Worm (Caenorhabditis elegans) whole organism, young adult: ENCODE measurements around the gene F16B12.7.

Experiments used
- B0019.2 ChIP-seq: fragments of 200-800 bp; sonication (Bioruptor generic); conservative IDR thresholded peaks from 2 replicates; pipeline ENCODE4 v1.3.6; 2022; ENCODE audit warnings: missing genetic modification reagents, missing genetic modification characterization, missing compliant biosample characterization
- F23B12.7 ChIP-seq: sonication (generic microtip); optimal IDR thresholded peaks from 2 replicates; lab custom pipeline; 2017; ENCODE audit warnings: missing genetic modification characterization, mild to moderate bottlenecking, missing compliant biosample characterization, antibody characterized with exemption, moderate library complexity; ENCODE audit not compliant: insufficient read depth
- F57A8.1 ChIP-seq: fragments of 200-800 bp; sonication (Bioruptor generic); optimal IDR thresholded peaks from 2 replicates; lab custom pipeline; 2018; ENCODE audit warnings: mild to moderate bottlenecking, missing genetic modification characterization, moderate library complexity, missing compliant biosample characterization
- K12H6.12 ChIP-seq: fragments of 200-800 bp; sonication (Bioruptor generic); optimal IDR thresholded peaks from 2 replicates; lab custom pipeline; 2018; ENCODE audit warnings: mild to moderate bottlenecking, missing genetic modification characterization, missing compliant biosample characterization
- T07F8.4 ChIP-seq: sonication (generic microtip); optimal IDR thresholded peaks from 2 replicates; lab custom pipeline; 2016; ENCODE audit warnings: mild to moderate bottlenecking, missing genetic modification characterization, moderate library complexity, missing compliant biosample characterization
- Y53F4B.3 ChIP-seq: fragments of 200-800 bp; sonication (Bioruptor generic); IDR thresholded peaks from 2 replicates; pipeline ENCODE4 v1.3.6; 2022; ENCODE audit warnings: missing genetic modification reagents, missing genetic modification characterization, missing compliant biosample characterization
- Y53G8AR.9 ChIP-seq: fragments of 200-800 bp; sonication (Bioruptor generic); conservative IDR thresholded peaks from 2 replicates; pipeline ENCODE4 v1.3.6; 2022; ENCODE audit warnings: missing genetic modification reagents, missing genetic modification characterization, missing compliant biosample characterization
- ZK185.1 ChIP-seq: sonication (generic microtip); optimal IDR thresholded peaks from 2 replicates; lab custom pipeline; 2016; ENCODE audit warnings: mild to moderate bottlenecking, missing genetic modification characterization, missing compliant biosample characterization; ENCODE audit not compliant: poor library complexity, severe bottlenecking
- ama-1 ChIP-seq, 3 experiments: fragments of 150-350 bp in 1 of 3; sonication (generic microtip) in 2 of 3; optimal IDR thresholded peaks; 2 replicates each; lab custom pipeline; 2014 to 2018; ENCODE audit warnings: missing biosample characterization in 2 of 3, missing genetic modification characterization in 2 of 3, missing genetic modification reagents in 2 of 3
- aptf-2 ChIP-seq: fragments of 200-800 bp; sonication (Bioruptor generic); conservative IDR thresholded peaks from 2 replicates; pipeline ENCODE4 v1.3.6; 2022; ENCODE audit warnings: missing genetic modification reagents, missing genetic modification characterization, missing compliant biosample characterization
- athp-1 ChIP-seq: sonication (generic microtip); optimal IDR thresholded peaks from 2 replicates; lab custom pipeline; 2017; ENCODE audit warnings: mild to moderate bottlenecking, missing genetic modification characterization, missing compliant biosample characterization
- attf-3 ChIP-seq: fragments of 200-800 bp; sonication (Bioruptor generic); conservative IDR thresholded peaks from 2 replicates; pipeline ENCODE4 v1.3.6; 2022; ENCODE audit warnings: missing genetic modification reagents, missing genetic modification characterization, missing compliant biosample characterization
- cebp-2 ChIP-seq: fragments of 200-800 bp; sonication (Bioruptor generic); IDR thresholded peaks from 2 replicates; pipeline ENCODE4 v1.3.6; 2022; ENCODE audit warnings: missing genetic modification characterization, missing compliant biosample characterization
- ceh-100 ChIP-seq: fragments of 200-800 bp; sonication (Bioruptor generic); IDR thresholded peaks from 2 replicates; pipeline ENCODE4 v1.3.6; 2022; ENCODE audit warnings: missing genetic modification reagents, missing genetic modification characterization, missing compliant biosample characterization
- ceh-27 ChIP-seq: fragments of 200-800 bp; sonication (Bioruptor generic); optimal IDR thresholded peaks from 2 replicates; lab custom pipeline; 2018; ENCODE audit warnings: mild to moderate bottlenecking, missing genetic modification characterization, moderate library complexity, missing compliant biosample characterization
- ceh-40 ChIP-seq: fragments of 200-800 bp; sonication (Bioruptor generic); IDR thresholded peaks from 2 replicates; pipeline ENCODE4 v1.3.6; 2022; ENCODE audit warnings: missing genetic modification characterization, missing compliant biosample characterization
- ceh-58 ChIP-seq: fragments of 200-800 bp; sonication (Bioruptor generic); IDR thresholded peaks from 2 replicates; pipeline ENCODE4 v1.3.6; 2022; ENCODE audit warnings: missing genetic modification characterization, missing compliant biosample characterization
- chd-7 ChIP-seq: sonication (generic microtip); optimal IDR thresholded peaks from 2 replicates; lab custom pipeline; 2016; ENCODE audit warnings: mild to moderate bottlenecking, missing genetic modification characterization, moderate library complexity, missing compliant biosample characterization
- die-1 ChIP-seq: sonication (generic microtip); optimal IDR thresholded peaks from 2 replicates; lab custom pipeline; 2016; ENCODE audit warnings: missing genotype, mild to moderate bottlenecking, missing genetic modification characterization, missing compliant biosample characterization
- dox-1 ChIP-seq: fragments of 200-800 bp; sonication (Bioruptor generic); IDR thresholded peaks from 2 replicates; pipeline ENCODE4 v1.3.6; 2022; ENCODE audit warnings: missing genetic modification reagents, missing genetic modification characterization, missing compliant biosample characterization
- egrh-3 ChIP-seq: fragments of 200-800 bp; sonication (Bioruptor generic); IDR thresholded peaks from 2 replicates; pipeline ENCODE4 v1.3.6; 2022; ENCODE audit warnings: missing genetic modification reagents, missing genetic modification characterization, missing compliant biosample characterization
- fkh-3 ChIP-seq: sonication (generic microtip); optimal IDR thresholded peaks from 2 replicates; lab custom pipeline; 2016; ENCODE audit warnings: mild to moderate bottlenecking, missing genetic modification characterization, missing compliant biosample characterization
- gei-17 ChIP-seq: fragments of 200-800 bp; sonication (Bioruptor generic); optimal IDR thresholded peaks from 2 replicates; lab custom pipeline; 2018; ENCODE audit warnings: mild to moderate bottlenecking, missing genetic modification characterization, missing compliant biosample characterization
- him-1 ChIP-seq: sonication (generic microtip); optimal IDR thresholded peaks from 2 replicates; lab custom pipeline; 2016; ENCODE audit warnings: missing genotype, missing genetic modification reagents, missing genetic modification characterization, missing compliant biosample characterization
- hlh-26 ChIP-seq: fragments of 200-800 bp; sonication (Bioruptor generic); conservative IDR thresholded peaks from 2 replicates; pipeline ENCODE4 v1.3.6; 2022; ENCODE audit warnings: missing genetic modification reagents, missing genetic modification characterization, missing compliant biosample characterization
- hmg-20 ChIP-seq: fragments of 200-800 bp; sonication (Bioruptor generic); IDR thresholded peaks from 2 replicates; pipeline ENCODE4 v1.3.6; 2022; ENCODE audit warnings: missing genetic modification reagents, missing genetic modification characterization, missing compliant biosample characterization
- hsf-1 ChIP-seq: fragments of 200-800 bp; sonication (Bioruptor generic); IDR thresholded peaks from 2 replicates; pipeline ENCODE4 v1.3.6; 2022; ENCODE audit warnings: missing genetic modification reagents, missing genetic modification characterization, missing compliant biosample characterization
- lag-1 ChIP-seq: fragments of 200-800 bp; sonication (Bioruptor generic); IDR thresholded peaks from 2 replicates; pipeline ENCODE4 v1.3.6; 2022; ENCODE audit warnings: missing genetic modification reagents, missing genetic modification characterization, missing compliant biosample characterization
- lin-35 ChIP-seq, 3 experiments: fragments of 150-350 bp in 2 of 3; sonication (generic microtip) in 1 of 3; optimal IDR thresholded peaks; 2 replicates each; lab custom pipeline; 2014 to 2018; ENCODE audit warnings: missing biosample characterization in 3 of 3, missing genetic modification characterization in 3 of 3, missing genetic modification reagents in 3 of 3
- lin-54 ChIP-seq: fragments of 200-800 bp; sonication (Bioruptor generic); optimal IDR thresholded peaks from 2 replicates; lab custom pipeline; 2018; ENCODE audit warnings: mild to moderate bottlenecking, missing genetic modification characterization, missing compliant biosample characterization
- lir-1 ChIP-seq: fragments of 200-800 bp; sonication (Bioruptor generic); conservative IDR thresholded peaks from 2 replicates; pipeline ENCODE4 v1.3.6; 2022; ENCODE audit warnings: missing genetic modification reagents, missing genetic modification characterization, missing compliant biosample characterization
- madf-10 ChIP-seq: sonication (generic microtip); optimal IDR thresholded peaks from 2 replicates; lab custom pipeline; 2016; ENCODE audit warnings: mild to moderate bottlenecking, missing genetic modification characterization, missing compliant biosample characterization
- madf-3 ChIP-seq: fragments of 200-800 bp; sonication (Bioruptor generic); IDR thresholded peaks from 2 replicates; pipeline ENCODE4 v1.3.6; 2022; ENCODE audit warnings: missing genetic modification reagents, missing genetic modification characterization, missing compliant biosample characterization
- mel-28 ChIP-seq: sonication (generic microtip); optimal IDR thresholded peaks from 2 replicates; lab custom pipeline; 2016; ENCODE audit warnings: borderline replicate concordance, mild to moderate bottlenecking, missing genetic modification characterization, missing compliant biosample characterization
- mxl-1 ChIP-seq: sonication (generic microtip); optimal IDR thresholded peaks from 2 replicates; lab custom pipeline; 2016; ENCODE audit warnings: missing genetic modification characterization, missing compliant biosample characterization
- nhr-120 ChIP-seq: fragments of 200-800 bp; sonication (Bioruptor generic); IDR thresholded peaks from 2 replicates; pipeline ENCODE4 v1.3.6; 2022; ENCODE audit warnings: missing genetic modification characterization, missing compliant biosample characterization
- nhr-27 ChIP-seq: fragments of 200-800 bp; sonication (Bioruptor generic); optimal IDR thresholded peaks from 2 replicates; lab custom pipeline; 2018; ENCODE audit warnings: mild to moderate bottlenecking, missing genetic modification characterization, moderate library complexity, missing compliant biosample characterization
- nhr-80 ChIP-seq: sonication (generic microtip); optimal IDR thresholded peaks from 2 replicates; lab custom pipeline; 2016; ENCODE audit warnings: missing genetic modification characterization, missing compliant biosample characterization
- nhr-90 ChIP-seq: sonication (generic microtip); optimal IDR thresholded peaks from 2 replicates; lab custom pipeline; 2016; ENCODE audit warnings: missing genotype, mild to moderate bottlenecking, missing genetic modification characterization, missing compliant biosample characterization
- rec-8 ChIP-seq, 2 experiments: sonication (generic microtip); optimal IDR thresholded peaks; 2 replicates each; lab custom pipeline; 2016; ENCODE audit warnings: mild to moderate bottlenecking in 2 of 2, missing genetic modification characterization in 2 of 2, missing genetic modification reagents in 2 of 2, missing genotype in 2 of 2, missing biosample characterization in 1 of 2, missing compliant biosample characterization in 1 of 2, moderate library complexity in 1 of 2
- sdz-38 ChIP-seq: sonication (generic microtip); optimal IDR thresholded peaks from 2 replicates; lab custom pipeline; 2016; ENCODE audit warnings: missing genotype, missing genetic modification characterization, missing compliant biosample characterization
- snpc-1.3 ChIP-seq: sonication (generic microtip); optimal IDR thresholded peaks from 2 replicates; lab custom pipeline; 2017; ENCODE audit warnings: missing genetic modification characterization, mild to moderate bottlenecking, missing compliant biosample characterization, antibody characterized with exemption, moderate library complexity, missing genotype, missing genetic modification reagents; ENCODE audit not compliant: insufficient read depth
- snpc-3.4 ChIP-seq: sonication (generic microtip); optimal IDR thresholded peaks from 2 replicates; lab custom pipeline; 2017; ENCODE audit warnings: missing genetic modification characterization, mild to moderate bottlenecking, missing compliant biosample characterization, antibody characterized with exemption, moderate library complexity, missing genotype, missing genetic modification reagents
- somi-1 ChIP-seq: fragments of 200-800 bp; sonication (Bioruptor generic); optimal IDR thresholded peaks from 2 replicates; lab custom pipeline; 2018; ENCODE audit warnings: mild to moderate bottlenecking, missing genetic modification characterization, missing compliant biosample characterization
- tbp1 ChIP-seq: fragments of 200-800 bp; sonication (Bioruptor generic); optimal IDR thresholded peaks from 2 replicates; lab custom pipeline; 2018; ENCODE audit warnings: mild to moderate bottlenecking, missing genetic modification characterization, missing compliant biosample characterization
- tlf-1 ChIP-seq: fragments of 200-800 bp; sonication (Bioruptor generic); optimal IDR thresholded peaks from 2 replicates; lab custom pipeline; 2018; ENCODE audit warnings: mild to moderate bottlenecking, missing genetic modification characterization, missing compliant biosample characterization
- unc-130 ChIP-seq: sonication (generic microtip); optimal IDR thresholded peaks from 2 replicates; lab custom pipeline; 2016; ENCODE audit warnings: missing genetic modification reagents, missing genetic modification characterization, missing compliant biosample characterization
- ztf-26 ChIP-seq: sonication (generic microtip); optimal IDR thresholded peaks from 2 replicates; lab custom pipeline; 2017; ENCODE audit warnings: missing genetic modification characterization, missing compliant biosample characterization
- ztf-28 ChIP-seq: fragments of 200-800 bp; sonication (Bioruptor generic); IDR thresholded peaks from 2 replicates; pipeline ENCODE4 v1.3.6; 2022; ENCODE audit warnings: missing genetic modification reagents, missing genetic modification characterization, missing compliant biosample characterization

The F16B12.7 gene

DNA sequence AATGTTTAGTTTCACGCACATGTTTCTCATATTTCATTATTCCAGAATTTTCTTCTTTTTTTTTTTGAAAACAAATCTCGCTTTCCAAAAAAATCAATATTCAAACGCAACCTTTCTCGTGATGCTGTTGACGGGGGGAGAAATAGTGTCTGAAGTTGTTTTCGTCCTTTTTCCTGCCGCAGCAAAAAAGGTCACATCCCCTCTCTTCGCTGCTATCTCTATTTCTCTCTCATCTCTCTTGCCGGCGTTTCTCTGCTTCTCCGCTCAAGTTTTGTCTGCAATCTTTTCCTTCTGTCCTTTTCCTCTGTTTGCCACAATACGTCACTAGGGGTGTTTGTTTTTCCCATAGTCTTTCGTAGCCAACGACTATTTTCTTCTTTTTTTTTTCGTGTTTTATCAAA lies 38.4 kb downstream of the F16B12.7 start (continued):
- TF ChIP-seq fkh-3 (no peak), ceh-58 (no peak), hlh-26 (GFP tag; lab: Robert Waterston, UW) (no peak), tbp1 (GFP tag; lab: Kevin White, UChicago) (peak; percentile 52), K12H6.12 (peak; percentile 84), nhr-90 (tag; lab: Kevin White, UChicago) (no peak), ama-1 (optimal IDR thresholded peaks at IDR 0.05; lab: Kevin White, UChicago) (no peak), ama-1 (GFP tag; optimal IDR thresholded peaks at IDR 0.05; lab: Kevin White, UChicago) (no peak), chd-7 (tag; lab: Kevin White, UChicago) (peak; percentile 46), lin-35 (GFP tag; optimal IDR thresholded peaks at IDR 0.05; lab: Kevin White, UChicago) (no peak), unc-130 (GFP tag; lab: Kevin White, UChicago) (no peak), ceh-27 (GFP tag; lab: Kevin White, UChicago) (peak; percentile 68), ceh-100 (GFP tag; lab: Robert Waterston, UW) (no peak), madf-3 (GFP tag; lab: Robert Waterston, UW) (no peak), snpc-1.3 (tag; lab: Kevin White, UChicago) (no peak), rec-8 (tag; optimal IDR thresholded peaks at IDR 0.05; lab: Kevin White, UChicago) (no peak), aptf-2 (no peak), ztf-28 (GFP tag; lab: Robert Waterston, UW) (no peak), attf-3 (GFP tag; lab: Robert Waterston, UW) (no peak), gei-17 (peak; percentile 62), nhr-27 (tag; lab: Kevin White, UChicago) (no peak), sdz-38 (tag; lab: Kevin White, UChicago) (no peak), dox-1 (peak; percentile 52; the same call in 1 of the 2 replicates), somi-1 (peak; percentile 68), nhr-80 (tag; lab: Kevin White, UChicago) (peak; percentile 61), T07F8.4 (tag; lab: Kevin White, UChicago) (no peak), egrh-3 (GFP tag; lab: Robert Waterston, UW) (peak; percentile 42), cebp-2 (GFP tag; lab: Robert Waterston, UW) (no peak), F57A8.1 (GFP tag; lab: Kevin White, UChicago) (no peak), F23B12.7 (tag; lab: Kevin White, UChicago) (peak; percentile 69), mel-28 (no peak), athp-1 (no peak), ztf-26 (tag; lab: Kevin White, UChicago) (peak; percentile 70), him-1 (tag; lab: Kevin White, UChicago) (no peak), tlf-1 (GFP tag; lab: Kevin White, UChicago) (no peak), snpc-3.4 (tag; lab: Kevin White, UChicago) (no peak), ZK185.1 (tag; lab: Kevin White, UChicago) (peak; percentile 11), lir-1 (GFP tag; lab: Robert Waterston, UW) (no peak), B0019.2 (GFP tag; lab: Robert Waterston, UW) (no peak), nhr-120 (GFP tag; lab: Robert Waterston, UW) (no peak), mxl-1 (tag; lab: Kevin White, UChicago) (no peak), Y53F4B.3 (GFP tag; lab: Robert Waterston, UW) (no peak), Y53G8AR.9 (GFP tag; lab: Robert Waterston, UW) (no peak), madf-10 (no peak), hsf-1 (GFP tag; lab: Robert Waterston, UW) (no peak), hmg-20 (GFP tag; lab: Robert Waterston, UW) (no peak), lag-1 (GFP tag; lab: Robert Waterston, UW) (no peak), die-1 (tag; lab: Kevin White, UChicago) (peak; percentile 42), lin-54 (no peak), ceh-40 (GFP tag; lab: Robert Waterston, UW) (no peak)
